Fruit fly (Drosophila melanogaster) whole organism, embryonic: ENCODE results near the gene lectin-28C.

Experiments used
- Abd-B ChIP-seq: fragments of 200-800 bp; sonication (Bioruptor generic); optimal IDR thresholded peaks from 2 replicates; lab custom pipeline; 2018; ENCODE audit warnings: missing biosample characterization, mild to moderate bottlenecking, missing genetic modification characterization, moderate library complexity
- Adf1 ChIP-seq: fragments of 200-800 bp; sonication (Bioruptor generic); IDR thresholded peaks from 2 replicates; pipeline ENCODE4 v1.3.6; 2022; ENCODE audit warnings: missing biosample characterization, missing genetic modification characterization
- CG10147 ChIP-seq: fragments of 200-800 bp; sonication (Bioruptor generic); optimal IDR thresholded peaks from 2 replicates; lab custom pipeline; 2019; ENCODE audit warnings: missing biosample characterization, mild to moderate bottlenecking, missing genetic modification characterization, moderate library complexity
- CG10209 ChIP-seq: fragments of 200-800 bp; sonication (Bioruptor generic); optimal IDR thresholded peaks from 3 replicates; lab custom pipeline; 2017; ENCODE audit warnings: missing biosample characterization, mild to moderate bottlenecking, missing genetic modification characterization, missing genetic modification reagents
- CG10543 ChIP-seq: fragments of 200-800 bp; sonication (Bioruptor generic); optimal IDR thresholded peaks from 3 replicates; lab custom pipeline; 2017; ENCODE audit warnings: missing biosample characterization, mild to moderate bottlenecking, missing genetic modification characterization, moderate library complexity
- CG10565 ChIP-seq: fragments of 200-800 bp; sonication (Bioruptor generic); optimal IDR thresholded peaks from 3 replicates; lab custom pipeline; 2016; ENCODE audit warnings: missing biosample characterization, mild to moderate bottlenecking, missing genetic modification characterization
- CG15073 ChIP-seq: fragments of 200-800 bp; sonication (Bioruptor generic); optimal IDR thresholded peaks from 2 replicates; lab custom pipeline; 2016; ENCODE audit warnings: missing biosample characterization, missing genetic modification characterization
- CG16779 ChIP-seq: fragments of 200-800 bp; sonication (Bioruptor generic); IDR thresholded peaks from 2 replicates; pipeline ENCODE4 v1.3.6; 2022; ENCODE audit warnings: missing biosample characterization, missing genetic modification characterization
- CG17568 ChIP-seq: fragments of 200-800 bp; sonication (Bioruptor generic); optimal IDR thresholded peaks from 2 replicates; lab custom pipeline; 2018; ENCODE audit warnings: missing biosample characterization, mild to moderate bottlenecking, missing genetic modification characterization, moderate library complexity
- CG2116 ChIP-seq: fragments of 200-800 bp; sonication (Bioruptor generic); optimal IDR thresholded peaks from 3 replicates; lab custom pipeline; 2018; ENCODE audit warnings: missing biosample characterization, mild to moderate bottlenecking, missing genetic modification characterization
- CG2120 ChIP-seq: fragments of 200-800 bp; sonication (Bioruptor generic); optimal IDR thresholded peaks from 3 replicates; lab custom pipeline; 2016; ENCODE audit warnings: missing biosample characterization, missing genetic modification characterization
- CG2678 ChIP-seq: fragments of 200-800 bp; sonication (Bioruptor generic); optimal IDR thresholded peaks from 3 replicates; lab custom pipeline; 2019; ENCODE audit warnings: missing biosample characterization, mild to moderate bottlenecking, missing genetic modification characterization, moderate library complexity
- CG2889 ChIP-seq: fragments of 200-800 bp; sonication (Bioruptor generic); IDR thresholded peaks from 3 replicates; pipeline ENCODE4 v1.3.6; 2022; ENCODE audit warnings: missing biosample characterization, missing genetic modification characterization
- CG32772 ChIP-seq: fragments of 200-800 bp; sonication (Bioruptor generic); IDR thresholded peaks from 2 replicates; pipeline ENCODE4 v1.3.6; 2022; ENCODE audit warnings: missing biosample characterization, missing genetic modification characterization
- CG3281 ChIP-seq: fragments of 200-800 bp; sonication (Bioruptor generic); optimal IDR thresholded peaks from 3 replicates; lab custom pipeline; 2017; ENCODE audit warnings: missing biosample characterization, mild to moderate bottlenecking, missing genetic modification characterization
- CG33557 ChIP-seq: fragments of 200-800 bp; sonication (Bioruptor generic); optimal IDR thresholded peaks from 2 replicates; lab custom pipeline; 2019; ENCODE audit warnings: missing biosample characterization, mild to moderate bottlenecking, missing genetic modification characterization, moderate library complexity
- CG4328 ChIP-seq: fragments of 200-800 bp; sonication (Bioruptor generic); optimal IDR thresholded peaks from 3 replicates; lab custom pipeline; 2017; ENCODE audit warnings: missing biosample characterization, missing genetic modification reagents, missing genetic modification characterization
- CG6683 ChIP-seq: fragments of 200-800 bp; sonication (Bioruptor generic); optimal IDR thresholded peaks from 2 replicates; lab custom pipeline; 2017; ENCODE audit warnings: missing biosample characterization, mild to moderate bottlenecking, missing genetic modification characterization, missing genetic modification reagents
- CG6689 ChIP-seq: fragments of 200-800 bp; sonication (Bioruptor generic); IDR thresholded peaks from 2 replicates; pipeline ENCODE4 v1.3.6; 2022; ENCODE audit warnings: missing biosample characterization, missing genetic modification characterization
- CG7271 ChIP-seq: fragments of 200-800 bp; sonication (Bioruptor generic); optimal IDR thresholded peaks from 2 replicates; lab custom pipeline; 2018; ENCODE audit warnings: missing biosample characterization, mild to moderate bottlenecking, missing genetic modification characterization, moderate library complexity
- CG7786 ChIP-seq: fragments of 200-800 bp; sonication (Bioruptor generic); optimal IDR thresholded peaks from 2 replicates; lab custom pipeline; 2016; ENCODE audit warnings: missing biosample characterization, missing genetic modification characterization
- CG8089 ChIP-seq: fragments of 200-800 bp; sonication (Bioruptor generic); optimal IDR thresholded peaks from 3 replicates; lab custom pipeline; 2016; ENCODE audit warnings: missing biosample characterization, missing genetic modification characterization
- Elba2 ChIP-seq: fragments of 200-800 bp; sonication (Bioruptor generic); optimal IDR thresholded peaks from 3 replicates; lab custom pipeline; 2016; ENCODE audit warnings: missing biosample characterization, missing genetic modification characterization
- Ets65A ChIP-seq: fragments of 200-800 bp; sonication (Bioruptor generic); peaks from one replicate; lab custom pipeline; 2016; ENCODE audit warnings: missing biosample characterization, missing genetic modification characterization
- Fer3 ChIP-seq: fragments of 200-800 bp; sonication (Bioruptor generic); optimal IDR thresholded peaks from 2 replicates; lab custom pipeline; 2018; ENCODE audit warnings: missing biosample characterization, mild to moderate bottlenecking, missing genetic modification characterization, moderate library complexity
- H15 ChIP-seq: fragments of 200-800 bp; sonication (Bioruptor generic); IDR thresholded peaks from 3 replicates; pipeline ENCODE4 v1.3.6; 2022; ENCODE audit warnings: missing biosample characterization, missing genetic modification characterization
- Hr51 ChIP-seq, 2 experiments: fragments of 200-800 bp; sonication (Bioruptor generic); optimal IDR thresholded peaks; 2 replicates in 1 of 2; 3 replicates in 1 of 2; lab custom pipeline; 2016 to 2018; ENCODE audit warnings: missing biosample characterization in 2 of 2, missing genetic modification characterization in 2 of 2, mild to moderate bottlenecking in 1 of 2, moderate library complexity in 1 of 2
- Med ChIP-seq: fragments of 200-800 bp; sonication (Bioruptor generic); peaks from one replicate; lab custom pipeline; 2016; ENCODE audit warnings: missing biosample characterization, missing genetic modification characterization, mild to moderate bottlenecking, inconsistent platforms, moderate library complexity
- Neu2 ChIP-seq: fragments of 200-800 bp; sonication (Bioruptor generic); optimal IDR thresholded peaks from 3 replicates; lab custom pipeline; 2016; ENCODE audit warnings: missing biosample characterization, missing genetic modification characterization, borderline replicate concordance
- Nf-YC ChIP-seq: fragments of 200-800 bp; optimal IDR thresholded peaks from 3 replicates; lab custom pipeline; 2019; ENCODE audit warnings: missing biosample characterization, mild to moderate bottlenecking, missing genetic modification characterization, moderate library complexity
- Oli ChIP-seq: fragments of 200-800 bp; sonication (Bioruptor generic); optimal IDR thresholded peaks from 2 replicates; lab custom pipeline; 2018; ENCODE audit warnings: missing biosample characterization, mild to moderate bottlenecking, missing genetic modification characterization, moderate library complexity
- Pdp1 ChIP-seq, 2 experiments: fragments of 200-800 bp; sonication (Bioruptor generic); optimal IDR thresholded peaks; 3 replicates each; lab custom pipeline; 2016; ENCODE audit warnings: missing biosample characterization in 2 of 2, missing genetic modification characterization in 2 of 2, mild to moderate bottlenecking in 1 of 2, moderate library complexity in 1 of 2
- Ptx1 ChIP-seq: fragments of 200-800 bp; sonication (Bioruptor generic); IDR thresholded peaks from 2 replicates; pipeline ENCODE4 v1.3.6; 2022; ENCODE audit warnings: missing biosample characterization, missing genetic modification characterization
- Rx ChIP-seq: fragments of 200-800 bp; sonication (Bioruptor generic); IDR thresholded peaks from 2 replicates; pipeline ENCODE4 v1.3.6; 2022; ENCODE audit warnings: missing biosample characterization, missing genetic modification characterization
- abd-A ChIP-seq: fragments of 200-800 bp; sonication (Bioruptor generic); optimal IDR thresholded peaks from 3 replicates; lab custom pipeline; 2019; ENCODE audit warnings: missing biosample characterization, mild to moderate bottlenecking, missing genetic modification characterization, moderate library complexity
- chinmo ChIP-seq: fragments of 200-800 bp; sonication (Bioruptor generic); IDR thresholded peaks from 4 replicates; pipeline ENCODE4 v1.3.6; 2022; ENCODE audit warnings: missing biosample characterization, missing genetic modification characterization; ENCODE audit not compliant: partially characterized antibody
- ci ChIP-seq: fragments of 200-800 bp; sonication (Bioruptor generic); IDR thresholded peaks from 3 replicates; pipeline ENCODE4 v1.3.6; 2022; ENCODE audit warnings: missing biosample characterization, missing genetic modification characterization
- crol ChIP-seq: fragments of 200-800 bp; sonication (Bioruptor generic); IDR thresholded peaks from 2 replicates; pipeline ENCODE4 v1.3.6; 2022; ENCODE audit warnings: missing biosample characterization, missing genetic modification characterization
- emc ChIP-seq: fragments of 200-800 bp; sonication (Bioruptor generic); optimal IDR thresholded peaks from 2 replicates; lab custom pipeline; 2016; ENCODE audit warnings: missing biosample characterization, missing genetic modification characterization
- eve ChIP-seq, 2 experiments: fragments of >200 bp; optimal IDR thresholded peaks; 2 replicates each; lab custom pipeline; 2017; ENCODE audit warnings: missing biosample characterization in 2 of 2, missing genetic modification characterization in 2 of 2
- eyg ChIP-seq: fragments of 200-800 bp; sonication (Bioruptor generic); optimal IDR thresholded peaks from 3 replicates; lab custom pipeline; 2016; ENCODE audit warnings: missing biosample characterization, missing genetic modification characterization
- gem ChIP-seq: fragments of 200-800 bp; sonication (Bioruptor generic); optimal IDR thresholded peaks from 2 replicates; lab custom pipeline; 2019; ENCODE audit warnings: missing biosample characterization, mild to moderate bottlenecking, missing genetic modification characterization, moderate library complexity
- hbn ChIP-seq: fragments of 200-800 bp; sonication (Bioruptor generic); IDR thresholded peaks from 2 replicates; pipeline ENCODE4 v1.3.6; 2022; ENCODE audit warnings: missing biosample characterization, missing genetic modification characterization; ENCODE audit not compliant: partially characterized antibody
- kay ChIP-seq: fragments of 200-800 bp; sonication (Bioruptor generic); optimal IDR thresholded peaks from 2 replicates; lab custom pipeline; 2016; ENCODE audit warnings: missing biosample characterization, missing genetic modification characterization
- mirr ChIP-seq: fragments of 200-800 bp; sonication (Bioruptor generic); optimal IDR thresholded peaks from 3 replicates; lab custom pipeline; 2018; ENCODE audit warnings: missing biosample characterization, mild to moderate bottlenecking, missing genetic modification characterization
- row ChIP-seq: fragments of 200-800 bp; sonication (Bioruptor generic); IDR thresholded peaks from 3 replicates; pipeline ENCODE4 v1.3.6; 2022; ENCODE audit warnings: missing biosample characterization, missing genetic modification characterization
- sens ChIP-seq: fragments of 200-800 bp; sonication (Bioruptor generic); peaks from one replicate; lab custom pipeline; 2016; ENCODE audit warnings: missing biosample characterization, missing genetic modification characterization
- usp ChIP-seq: fragments of >200 bp; optimal IDR thresholded peaks from 2 replicates; lab custom pipeline; 2017; ENCODE audit warnings: missing biosample characterization, missing genetic modification characterization

lectin-28C gene

dm6 chr2L:7833238-7833637 lies 23.6 kb upstream of the lectin-28C start (continued):
- TF ChIP-seq mirr (GFP tag; lab: Kevin White, UChicago) (no peak), CG2889 (GFP tag; lab: Robert Waterston, UW) (no peak), sens (GFP tag; lab: Kevin White, UChicago) (peak; percentile 75), Hr51 (GFP tag; optimal IDR thresholded peaks at IDR 0.05; lab: Kevin White, UChicago) (peak in 1 of 2 experiments; percentile 37), eyg (GFP tag; lab: Kevin White, UChicago) (no peak), Nf-YC (tag; lab: Kevin White, UChicago) (no peak), Fer3 (tag; lab: Kevin White, UChicago) (no peak), CG6689 (GFP tag; lab: Robert Waterston, UW) (0 out of 2 replicates have a peak, but pooled peaks have one; percentile 13), CG2678 (tag; lab: Kevin White, UChicago) (peak; percentile 16), Pdp1 (GFP tag; optimal IDR thresholded peaks at IDR 0.05; lab: Kevin White, UChicago) (no peak), CG10147 (GFP tag; lab: Kevin White, UChicago) (no peak), Ptx1 (GFP tag; lab: Robert Waterston, UW) (no peak), Elba2 (GFP tag; lab: Kevin White, UChicago) (no peak), hbn (GFP tag; lab: Robert Waterston, UW) (no peak), CG15073 (GFP tag; lab: Kevin White, UChicago) (no peak), CG7271 (tag; lab: Kevin White, UChicago) (no peak), eve (GFP tag; optimal IDR thresholded peaks at IDR 0.05; lab: Kevin White, UChicago) (no peak)

DNA sequence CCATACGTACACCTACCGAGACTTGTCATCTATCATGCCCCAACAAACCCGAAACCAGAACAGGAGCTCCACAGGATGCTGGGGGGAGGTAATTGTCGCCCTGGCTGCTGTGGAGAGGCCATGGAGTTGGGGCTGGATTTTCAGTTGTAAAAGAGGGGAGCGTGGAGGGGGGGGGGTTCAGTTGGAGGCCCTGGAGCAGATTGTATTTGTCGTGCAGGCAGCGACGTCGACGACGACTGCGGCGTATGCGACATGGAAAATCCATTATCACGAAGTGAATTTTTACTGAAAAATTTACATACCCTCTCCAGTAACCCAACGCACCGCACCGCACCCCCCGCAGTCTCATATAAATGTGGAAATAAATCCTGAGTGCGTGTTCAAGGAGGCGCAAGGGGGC lies 23.2 kb upstream of the lectin-28C start:
- TF ChIP-seq kay (GFP tag; lab: Kevin White, UChicago) (no peak), H15 (GFP tag; lab: Robert Waterston, UW) (peak; percentile 15; the same call in 1 of the 3 replicates), Neu2 (GFP tag; lab: Kevin White, UChicago) (no peak), CG2116 (GFP tag; lab: Kevin White, UChicago) (no peak), CG16779 (GFP tag; lab: Robert Waterston, UW) (0 out of 2 replicates have a peak, but pooled peaks have one; percentile 3), Med (GFP tag; lab: Kevin White, UChicago) (peak; percentile 69), Ets65A (peak; percentile 42), abd-A (tag; lab: Kevin White, UChicago) (peak; percentile 37), Adf1 (GFP tag; lab: Robert Waterston, UW) (peak; percentile 76; the same call in 1 of the 2 replicates), crol (GFP tag; lab: Robert Waterston, UW) (peak; percentile 83), ci (GFP tag; lab: Robert Waterston, UW) (0 out of 3 replicates have a peak, but pooled peaks have one; percentile 21), CG17568 (GFP tag; lab: Kevin White, UChicago) (no peak), chinmo (GFP tag; lab: Robert Waterston, UW) (0 out of 4 replicates have a peak, but pooled peaks have one; percentile 27)

dm6 chr2L:7838024-7838423 lies 18.9 kb upstream of the lectin-28C start:
- TF ChIP-seq CG2120 (GFP tag; lab: Kevin White, UChicago) (peak; percentile 53), CG6683 (GFP tag; lab: Kevin White, UChicago) (no peak), CG7786 (GFP tag; lab: Kevin White, UChicago) (no peak), CG3281 (peak; percentile 8), CG4328 (GFP tag; lab: Kevin White, UChicago) (no peak), Abd-B (GFP tag; lab: Kevin White, UChicago) (no peak), Oli (peak; percentile 32), CG8089 (no peak), usp (GFP tag; lab: Kevin White, UChicago) (no peak), CG10209 (GFP tag; lab: Kevin White, UChicago) (peak; percentile 29), CG10565 (GFP tag; lab: Kevin White, UChicago) (no peak), emc (GFP tag; lab: Kevin White, UChicago) (no peak), Rx (GFP tag; lab: Robert Waterston, UW) (no peak), CG10543 (GFP tag; lab: Kevin White, UChicago) (no peak), CG33557 (no peak), CG32772 (0 out of 2 replicates have a peak, but pooled peaks have one; percentile 13), gem (tag; lab: Kevin White, UChicago) (peak; percentile 37), row (GFP tag; lab: Robert Waterston, UW) (peak; percentile 41; the same call in 1 of the 3 replicates)
